Fruit fly (Drosophila melanogaster): ENCODE measurements around the gene ImpL2.

Gene ImpL2

DNA sequence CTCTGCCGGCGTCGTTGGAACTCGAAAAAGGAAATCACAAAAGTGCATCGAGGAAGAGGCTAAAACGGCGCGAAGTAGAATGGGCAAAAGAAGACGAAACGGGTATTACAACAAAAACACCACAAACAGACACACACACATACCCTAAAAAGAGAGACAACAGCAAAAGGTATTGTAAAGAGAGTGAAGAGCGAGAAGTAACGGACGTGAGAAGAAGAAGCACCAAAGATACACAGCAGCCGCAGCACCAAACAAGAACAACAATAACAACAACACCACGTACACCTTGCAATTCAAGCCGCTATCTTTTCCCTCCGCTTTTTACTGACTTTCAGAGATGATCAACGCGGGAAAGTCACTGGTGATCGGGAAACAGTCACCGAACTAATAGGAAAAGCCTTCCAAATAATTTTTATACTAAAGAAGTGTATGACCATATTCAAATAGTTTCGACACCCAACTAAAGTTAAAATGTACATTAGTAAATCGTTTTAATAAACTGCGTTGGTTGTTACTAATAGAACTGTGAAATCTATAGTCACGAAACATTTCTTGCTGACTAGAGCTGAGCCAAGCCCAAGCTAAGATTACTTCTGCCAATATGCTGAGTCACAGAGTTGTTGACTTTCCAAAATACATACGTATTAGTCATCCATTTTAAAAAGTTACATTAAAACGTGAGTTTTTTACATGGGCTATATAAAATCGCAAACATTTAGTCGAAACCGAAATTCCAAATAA is 16.3 kb upstream of the ImpL2 start:
- TF ChIP-seq CG7045 (GFP tag; optimal IDR thresholded peaks at IDR 0.05), result no peak
- TF ChIP-seq ovo (GFP tag; optimal IDR thresholded peaks at IDR 0.05), result peak; percentile 92
- TF ChIP-seq CG11617 (GFP tag; optimal IDR thresholded peaks at IDR 0.05), result no peak
- TF ChIP-seq cnc (optimal IDR thresholded peaks at IDR 0.05), result peak in 1 of 2 experiments; percentile 43
- TF ChIP-seq cic (GFP tag; optimal IDR thresholded peaks at IDR 0.05), result no peak

DNA sequence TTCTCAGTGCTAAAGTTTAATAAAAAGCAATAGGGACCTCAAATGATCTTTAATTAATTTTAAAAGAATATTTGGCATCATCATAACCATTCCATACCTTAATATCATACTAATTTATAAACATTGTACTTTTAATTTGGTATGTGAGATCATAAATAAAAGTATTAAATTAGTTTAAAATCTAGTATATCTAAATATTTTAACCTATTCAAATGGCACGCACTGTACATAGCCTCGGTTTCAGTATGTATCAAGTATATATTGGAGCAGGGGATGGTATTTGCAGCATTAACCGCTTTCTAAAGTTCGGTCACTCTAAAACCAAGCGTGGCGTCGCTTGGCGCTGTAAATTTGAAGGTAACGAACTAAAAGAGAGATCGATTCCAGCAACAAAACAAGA is 6.5 kb upstream of the ImpL2 start, which contains the start of gene pav:
Gene pav, plus strand, starts transcription at position 307 of the 400 bp plus-strand sequence.
- TF ChIP-seq CG7045 (GFP tag; optimal IDR thresholded peaks at IDR 0.05) (no peak), bab1 (GFP tag; optimal IDR thresholded peaks at IDR 0.05) (peak; percentile 58), ovo (GFP tag; optimal IDR thresholded peaks at IDR 0.05) (no peak), cnc (optimal IDR thresholded peaks at IDR 0.05) (no peak), CG12768 (GFP tag; optimal IDR thresholded peaks at IDR 0.05) (no peak), Mnt (GFP tag; optimal IDR thresholded peaks at IDR 0.05) (peak; percentile 18), toe (GFP tag; optimal IDR thresholded peaks at IDR 0.05) (no peak), CG14711 (tag; optimal IDR thresholded peaks at IDR 0.05) (peak; percentile 48), kay (GFP tag; ENCODE audit: borderline replicate concordance) (no peak), pad (GFP tag; optimal IDR thresholded peaks at IDR 0.05) (no peak), CG33017 (tag; optimal IDR thresholded peaks at IDR 0.05) (peak; percentile 36), CG1620 (GFP tag; optimal IDR thresholded peaks at IDR 0.05) (no peak), Clk (GFP tag; optimal IDR thresholded peaks at IDR 0.05) (no peak), cic (GFP tag; optimal IDR thresholded peaks at IDR 0.05) (no peak), CG7101 (tag; optimal IDR thresholded peaks at IDR 0.05) (peak; percentile 27)

DNA sequence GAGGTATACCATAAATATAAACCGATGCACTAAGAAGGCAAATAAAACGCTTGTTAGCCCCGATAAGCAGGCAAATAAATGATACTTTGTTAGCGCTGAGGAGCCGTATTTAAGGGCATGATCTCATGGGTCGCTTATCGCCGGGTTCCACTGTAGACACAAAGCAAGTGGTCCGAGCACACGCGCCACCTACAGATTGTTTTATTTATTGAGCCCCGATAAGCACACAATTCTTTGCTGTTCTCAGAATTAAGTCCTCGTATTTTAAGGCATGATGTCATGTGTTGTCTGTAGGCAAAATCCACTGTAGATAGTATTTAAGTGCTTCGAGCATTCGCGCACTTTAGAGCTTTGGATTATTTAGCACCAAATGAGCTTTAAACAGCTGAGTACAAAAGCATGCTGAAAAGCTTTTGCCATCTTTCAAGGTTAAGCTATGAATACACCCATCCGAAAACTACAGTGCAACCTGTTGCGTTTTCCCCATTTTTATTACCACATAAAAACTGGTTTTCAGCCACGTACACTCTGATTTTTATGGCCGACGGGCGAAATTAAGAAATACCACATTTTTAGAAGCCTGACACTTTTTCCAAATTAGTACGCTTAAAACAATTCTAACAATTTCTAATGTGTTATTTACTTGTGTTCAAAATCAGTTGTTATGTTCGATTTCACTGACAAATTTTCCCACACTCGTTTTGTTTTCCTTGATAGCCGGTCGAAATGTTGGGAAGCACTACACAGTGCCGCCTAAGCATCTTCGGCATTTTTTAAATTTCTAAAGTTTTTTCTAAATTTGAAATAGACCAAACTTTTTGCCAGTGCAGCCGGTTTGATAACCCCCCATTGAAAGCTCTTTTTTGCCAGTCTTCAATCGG is 3.7 kb upstream of the ImpL2 start, which contains the start of gene Sqor:
Gene Sqor, plus strand, starts transcription at position 732 of the 881 bp plus-strand sequence.
- TF ChIP-seq cic (GFP tag; optimal IDR thresholded peaks at IDR 0.05) (peak; percentile 71), kay (GFP tag; ENCODE audit: borderline replicate concordance) (no peak), Hr96 (GFP tag; optimal IDR thresholded peaks at IDR 0.05) (peak; percentile 92), Clk (GFP tag; optimal IDR thresholded peaks at IDR 0.05) (peak; percentile 84), Crg-1 (GFP tag; optimal IDR thresholded peaks at IDR 0.05) (peak; percentile 79), ovo (GFP tag; optimal IDR thresholded peaks at IDR 0.05) (peak; percentile 77), CG7101 (tag; optimal IDR thresholded peaks at IDR 0.05) (peak; percentile 91), CG5204 (GFP tag; optimal IDR thresholded peaks at IDR 0.05) (peak; percentile 91), CG33017 (tag; optimal IDR thresholded peaks at IDR 0.05) (peak; percentile 89), CG7045 (GFP tag; optimal IDR thresholded peaks at IDR 0.05) (peak; percentile 92), CG1620 (GFP tag; optimal IDR thresholded peaks at IDR 0.05) (peak; percentile 78), toe (GFP tag; optimal IDR thresholded peaks at IDR 0.05) (peak; percentile 91), Mnt (GFP tag; optimal IDR thresholded peaks at IDR 0.05) (peak; percentile 68), tj (GFP tag; optimal IDR thresholded peaks at IDR 0.05) (peak; percentile 77), cnc (optimal IDR thresholded peaks at IDR 0.05) (no peak), CG14711 (tag; optimal IDR thresholded peaks at IDR 0.05) (peak; percentile 76), CG12768 (GFP tag; optimal IDR thresholded peaks at IDR 0.05) (peak; percentile 94), pad (GFP tag; optimal IDR thresholded peaks at IDR 0.05) (peak; percentile 82), CG11617 (GFP tag; optimal IDR thresholded peaks at IDR 0.05) (peak; percentile 97), bab1 (GFP tag; optimal IDR thresholded peaks at IDR 0.05) (peak; percentile 90)

DNA sequence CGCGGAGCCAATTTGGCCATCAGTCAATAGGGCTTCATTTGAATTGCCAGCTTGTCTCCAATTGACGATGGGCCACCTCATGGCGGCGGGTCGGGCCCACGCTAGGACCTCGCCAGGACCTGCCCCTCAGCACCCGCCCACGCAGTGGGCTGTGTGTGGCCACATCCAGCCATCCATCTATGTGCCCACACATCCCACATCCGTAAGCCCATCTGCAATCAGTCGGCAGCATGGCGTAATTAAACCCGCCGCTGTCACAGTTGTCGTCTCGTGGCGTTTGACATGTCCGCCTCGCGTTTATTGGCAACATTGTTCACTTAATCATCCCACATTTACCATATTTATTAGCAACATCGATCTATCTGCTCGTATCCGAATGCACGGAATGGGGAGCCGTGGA is 2.2 kb upstream of the ImpL2 start:
- TF ChIP-seq toe (GFP tag; optimal IDR thresholded peaks at IDR 0.05) (no peak), pad (GFP tag; optimal IDR thresholded peaks at IDR 0.05) (no peak), CG11617 (GFP tag; optimal IDR thresholded peaks at IDR 0.05) (no peak), cnc (optimal IDR thresholded peaks at IDR 0.05) (no peak), ovo (GFP tag; optimal IDR thresholded peaks at IDR 0.05) (no peak)

DNA sequence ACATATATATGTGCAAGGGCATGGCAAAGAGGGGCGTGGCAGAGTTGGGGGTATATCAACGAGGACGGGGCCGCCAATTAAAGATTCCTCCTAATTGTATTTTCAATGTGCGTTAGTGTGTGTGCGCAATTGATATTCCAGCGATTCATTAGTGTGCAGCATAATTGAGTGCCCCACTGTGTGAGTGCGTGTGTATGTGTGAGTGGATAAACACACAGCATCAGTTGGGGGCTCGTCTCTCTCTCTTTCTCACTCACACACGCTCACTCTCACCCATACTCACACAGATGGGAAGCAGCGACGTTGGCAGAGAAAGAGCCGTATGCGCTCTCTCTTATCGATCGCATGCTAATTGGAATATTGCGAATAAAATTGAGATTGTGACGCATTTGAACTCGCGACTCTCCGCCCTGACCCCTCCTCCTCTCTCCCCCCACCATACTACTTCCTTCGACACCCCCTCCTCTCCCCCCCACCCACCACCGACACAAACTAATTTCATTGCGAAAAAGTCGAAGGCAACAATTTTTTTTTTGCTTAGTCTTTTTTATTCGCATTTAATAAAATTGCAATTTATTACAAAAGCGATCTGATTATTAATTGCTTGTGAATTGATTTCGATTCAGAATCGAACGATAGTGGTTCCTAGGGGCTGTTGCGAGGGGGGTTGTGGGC is 2.2 kb downstream of the ImpL2 start:
- TF ChIP-seq CG14711 (tag; optimal IDR thresholded peaks at IDR 0.05) (no peak), cic (GFP tag; optimal IDR thresholded peaks at IDR 0.05) (peak; percentile 91), bab1 (GFP tag; optimal IDR thresholded peaks at IDR 0.05) (no peak), kay (GFP tag; ENCODE audit: borderline replicate concordance) (peak; percentile 37), tj (GFP tag; optimal IDR thresholded peaks at IDR 0.05) (peak; percentile 90), CG7101 (tag; optimal IDR thresholded peaks at IDR 0.05) (no peak), ovo (GFP tag; optimal IDR thresholded peaks at IDR 0.05) (no peak), CG11617 (GFP tag; optimal IDR thresholded peaks at IDR 0.05) (no peak), CG7045 (GFP tag; optimal IDR thresholded peaks at IDR 0.05) (no peak), CG5204 (GFP tag; optimal IDR thresholded peaks at IDR 0.05) (no peak), toe (GFP tag; optimal IDR thresholded peaks at IDR 0.05) (no peak), Clk (GFP tag; optimal IDR thresholded peaks at IDR 0.05) (no peak), CG1620 (GFP tag; optimal IDR thresholded peaks at IDR 0.05) (no peak), CG12768 (GFP tag; optimal IDR thresholded peaks at IDR 0.05) (peak; percentile 9), cnc (optimal IDR thresholded peaks at IDR 0.05) (no peak)
